Worm (Caenorhabditis elegans) whole organism, young adult: Measurements from ENCODE around the gene Y39H10B.3.

Experiments
- B0035.1 ChIP-seq: sonication (generic microtip); optimal IDR thresholded peaks from 2 replicates; lab custom pipeline; 2016; ENCODE audit warnings: missing genetic modification characterization, mild to moderate bottlenecking, missing compliant biosample characterization, missing genotype, missing genetic modification reagents
- B0336.3 ChIP-seq: fragments of 200-800 bp; sonication (Bioruptor generic); IDR thresholded peaks from 2 replicates; pipeline ENCODE4 v1.3.6; 2022; ENCODE audit warnings: missing genetic modification characterization, missing compliant biosample characterization
- K12H6.12 ChIP-seq: fragments of 200-800 bp; sonication (Bioruptor generic); optimal IDR thresholded peaks from 2 replicates; lab custom pipeline; 2018; ENCODE audit warnings: mild to moderate bottlenecking, missing genetic modification characterization, missing compliant biosample characterization
- Y56A3A.18 ChIP-seq: fragments of 200-800 bp; sonication (Bioruptor generic); IDR thresholded peaks from 2 replicates; pipeline ENCODE4 v1.3.6; 2022; ENCODE audit warnings: missing genetic modification reagents, missing genetic modification characterization, missing compliant biosample characterization
- Y67H2A.10 ChIP-seq: fragments of 200-800 bp; sonication (Bioruptor generic); conservative IDR thresholded peaks from 2 replicates; pipeline ENCODE4 v1.3.6; 2022; ENCODE audit warnings: missing genetic modification reagents, missing genetic modification characterization, missing compliant biosample characterization
- ZK185.1 ChIP-seq: sonication (generic microtip); optimal IDR thresholded peaks from 2 replicates; lab custom pipeline; 2016; ENCODE audit warnings: mild to moderate bottlenecking, missing genetic modification characterization, missing compliant biosample characterization; ENCODE audit not compliant: poor library complexity, severe bottlenecking
- atf-7 ChIP-seq: sonication (generic microtip); optimal IDR thresholded peaks from 2 replicates; lab custom pipeline; 2017; ENCODE audit warnings: mild to moderate bottlenecking, missing genetic modification characterization, missing compliant biosample characterization
- attf-5 ChIP-seq: fragments of 200-800 bp; sonication (Bioruptor generic); optimal IDR thresholded peaks from 2 replicates; lab custom pipeline; 2018; ENCODE audit warnings: mild to moderate bottlenecking, missing genetic modification characterization, missing compliant biosample characterization
- cebp-1 ChIP-seq, 2 experiments: fragments of 200-800 bp in 1 of 2; sonication (Bioruptor generic) in 1 of 2; sonication (generic microtip) in 1 of 2; IDR thresholded peaks in 1 of 2; optimal IDR thresholded peaks in 1 of 2; 2 replicates each; pipeline versions ENCODE4 v1.3.6 to Lab custom; 2017 to 2022; ENCODE audit warnings: missing compliant biosample characterization in 2 of 2, missing genetic modification characterization in 2 of 2, mild to moderate bottlenecking in 1 of 2, missing genetic modification reagents in 1 of 2, moderate library complexity in 1 of 2
- ceh-27 ChIP-seq: fragments of 200-800 bp; sonication (Bioruptor generic); optimal IDR thresholded peaks from 2 replicates; lab custom pipeline; 2018; ENCODE audit warnings: mild to moderate bottlenecking, missing genetic modification characterization, moderate library complexity, missing compliant biosample characterization
- ceh-79 ChIP-seq: sonication (generic microtip); optimal IDR thresholded peaks from 2 replicates; lab custom pipeline; 2017; ENCODE audit warnings: mild to moderate bottlenecking, missing genetic modification characterization, missing compliant biosample characterization
- chd-7 ChIP-seq: sonication (generic microtip); optimal IDR thresholded peaks from 2 replicates; lab custom pipeline; 2016; ENCODE audit warnings: mild to moderate bottlenecking, missing genetic modification characterization, moderate library complexity, missing compliant biosample characterization
- dox-1 ChIP-seq: fragments of 200-800 bp; sonication (Bioruptor generic); IDR thresholded peaks from 2 replicates; pipeline ENCODE4 v1.3.6; 2022; ENCODE audit warnings: missing genetic modification reagents, missing genetic modification characterization, missing compliant biosample characterization
- egrh-3 ChIP-seq: fragments of 200-800 bp; sonication (Bioruptor generic); IDR thresholded peaks from 2 replicates; pipeline ENCODE4 v1.3.6; 2022; ENCODE audit warnings: missing genetic modification reagents, missing genetic modification characterization, missing compliant biosample characterization
- ets-4 ChIP-seq: fragments of 200-800 bp; sonication (Bioruptor generic); optimal IDR thresholded peaks from 2 replicates; lab custom pipeline; 2018; ENCODE audit warnings: mild to moderate bottlenecking, missing genetic modification characterization, missing compliant biosample characterization
- fkh-3 ChIP-seq: sonication (generic microtip); optimal IDR thresholded peaks from 2 replicates; lab custom pipeline; 2016; ENCODE audit warnings: mild to moderate bottlenecking, missing genetic modification characterization, missing compliant biosample characterization
- gei-17 ChIP-seq: fragments of 200-800 bp; sonication (Bioruptor generic); optimal IDR thresholded peaks from 2 replicates; lab custom pipeline; 2018; ENCODE audit warnings: mild to moderate bottlenecking, missing genetic modification characterization, missing compliant biosample characterization
- hmg-1.2 ChIP-seq: fragments of 200-800 bp; sonication (Bioruptor generic); IDR thresholded peaks from 2 replicates; pipeline ENCODE4 v1.3.6; 2022; ENCODE audit warnings: missing genetic modification reagents, missing genetic modification characterization, missing compliant biosample characterization
- let-526 ChIP-seq: fragments of 200-800 bp; sonication (Bioruptor generic); IDR thresholded peaks from 2 replicates; pipeline ENCODE4 v1.3.6; 2022; ENCODE audit warnings: missing genetic modification reagents, missing genetic modification characterization, missing compliant biosample characterization
- let-607 ChIP-seq, 2 experiments: fragments of 200-800 bp in 1 of 2; sonication (Bioruptor generic) in 1 of 2; sonication (generic microtip) in 1 of 2; optimal IDR thresholded peaks; 2 replicates each; lab custom pipeline; 2016 to 2018; ENCODE audit warnings: mild to moderate bottlenecking in 2 of 2, missing compliant biosample characterization in 2 of 2, missing genetic modification characterization in 2 of 2, moderate library complexity in 2 of 2, missing genotype in 1 of 2
- lin-35 ChIP-seq, 3 experiments: fragments of 150-350 bp in 2 of 3; sonication (generic microtip) in 1 of 3; optimal IDR thresholded peaks; 2 replicates each; lab custom pipeline; 2014 to 2018; ENCODE audit warnings: missing biosample characterization in 3 of 3, missing genetic modification characterization in 3 of 3, missing genetic modification reagents in 3 of 3
- lin-40 ChIP-seq: sonication (generic microtip); optimal IDR thresholded peaks from 2 replicates; lab custom pipeline; 2016; ENCODE audit warnings: missing genetic modification characterization, mild to moderate bottlenecking, missing compliant biosample characterization, missing genotype, missing genetic modification reagents
- lin-54 ChIP-seq: fragments of 200-800 bp; sonication (Bioruptor generic); optimal IDR thresholded peaks from 2 replicates; lab custom pipeline; 2018; ENCODE audit warnings: mild to moderate bottlenecking, missing genetic modification characterization, missing compliant biosample characterization
- lir-1 ChIP-seq: fragments of 200-800 bp; sonication (Bioruptor generic); conservative IDR thresholded peaks from 2 replicates; pipeline ENCODE4 v1.3.6; 2022; ENCODE audit warnings: missing genetic modification reagents, missing genetic modification characterization, missing compliant biosample characterization
- madf-10 ChIP-seq: sonication (generic microtip); optimal IDR thresholded peaks from 2 replicates; lab custom pipeline; 2016; ENCODE audit warnings: mild to moderate bottlenecking, missing genetic modification characterization, missing compliant biosample characterization
- madf-6 ChIP-seq: fragments of 200-800 bp; sonication (Bioruptor generic); IDR thresholded peaks from 2 replicates; pipeline ENCODE4 v1.3.6; 2022; ENCODE audit warnings: missing genetic modification reagents, missing genetic modification characterization, missing compliant biosample characterization
- mcd-1 ChIP-seq: fragments of 200-800 bp; sonication (Bioruptor generic); IDR thresholded peaks from 2 replicates; pipeline ENCODE4 v1.3.6; 2022; ENCODE audit warnings: missing genetic modification reagents, missing genetic modification characterization, missing compliant biosample characterization
- nhr-27 ChIP-seq: fragments of 200-800 bp; sonication (Bioruptor generic); optimal IDR thresholded peaks from 2 replicates; lab custom pipeline; 2018; ENCODE audit warnings: mild to moderate bottlenecking, missing genetic modification characterization, moderate library complexity, missing compliant biosample characterization
- nhr-80 ChIP-seq: sonication (generic microtip); optimal IDR thresholded peaks from 2 replicates; lab custom pipeline; 2016; ENCODE audit warnings: missing genetic modification characterization, missing compliant biosample characterization
- nhr-90 ChIP-seq: sonication (generic microtip); optimal IDR thresholded peaks from 2 replicates; lab custom pipeline; 2016; ENCODE audit warnings: missing genotype, mild to moderate bottlenecking, missing genetic modification characterization, missing compliant biosample characterization
- pbrm-1 ChIP-seq: fragments of 200-800 bp; sonication (Bioruptor generic); IDR thresholded peaks from 2 replicates; pipeline ENCODE4 v1.3.6; 2022; ENCODE audit warnings: missing genetic modification reagents, missing genetic modification characterization, missing compliant biosample characterization
- rcor-1 ChIP-seq: fragments of 200-800 bp; sonication (Bioruptor generic); IDR thresholded peaks from 2 replicates; pipeline ENCODE4 v1.3.6; 2022; ENCODE audit warnings: missing genetic modification reagents, missing genetic modification characterization, missing compliant biosample characterization
- repo-1 ChIP-seq: sonication (generic microtip); optimal IDR thresholded peaks from 2 replicates; lab custom pipeline; 2017; ENCODE audit warnings: mild to moderate bottlenecking, missing genetic modification characterization, missing compliant biosample characterization
- rpc-1 ChIP-seq, 2 experiments: fragments of 150-350 bp in 1 of 2; sonication (generic microtip) in 1 of 2; optimal IDR thresholded peaks; 2 replicates each; lab custom pipeline; 2014 to 2018; ENCODE audit warnings: missing biosample characterization in 1 of 2, missing genetic modification characterization in 1 of 2, missing genetic modification reagents in 1 of 2, missing genotype in 1 of 2
- snpc-1.3 ChIP-seq: sonication (generic microtip); optimal IDR thresholded peaks from 2 replicates; lab custom pipeline; 2017; ENCODE audit warnings: missing genetic modification characterization, mild to moderate bottlenecking, missing compliant biosample characterization, antibody characterized with exemption, moderate library complexity, missing genotype, missing genetic modification reagents; ENCODE audit not compliant: insufficient read depth
- snpc-3.4 ChIP-seq: sonication (generic microtip); optimal IDR thresholded peaks from 2 replicates; lab custom pipeline; 2017; ENCODE audit warnings: missing genetic modification characterization, mild to moderate bottlenecking, missing compliant biosample characterization, antibody characterized with exemption, moderate library complexity, missing genotype, missing genetic modification reagents
- snpc-4 ChIP-seq, 5 experiments: fragments of 150-350 bp in 1 of 5; sonication (generic microtip) in 4 of 5; optimal IDR thresholded peaks; 2 replicates each; lab custom pipeline; 2014 to 2018; ENCODE audit warnings: missing genetic modification characterization in 5 of 5, missing biosample characterization in 3 of 5, antibody characterized with exemption in 2 of 5, mild to moderate bottlenecking in 2 of 5, missing compliant biosample characterization in 2 of 5, missing genotype in 2 of 5, moderate library complexity in 2 of 5, missing genetic modification reagents in 1 of 5
- tbp1 ChIP-seq: fragments of 200-800 bp; sonication (Bioruptor generic); optimal IDR thresholded peaks from 2 replicates; lab custom pipeline; 2018; ENCODE audit warnings: mild to moderate bottlenecking, missing genetic modification characterization, missing compliant biosample characterization
- zfh-2 ChIP-seq: fragments of 200-800 bp; sonication (Bioruptor generic); conservative IDR thresholded peaks from 2 replicates; pipeline ENCODE4 v1.3.6; 2022; ENCODE audit warnings: missing genetic modification reagents, missing genetic modification characterization, missing compliant biosample characterization

The Y39H10B.3 gene

DNA sequence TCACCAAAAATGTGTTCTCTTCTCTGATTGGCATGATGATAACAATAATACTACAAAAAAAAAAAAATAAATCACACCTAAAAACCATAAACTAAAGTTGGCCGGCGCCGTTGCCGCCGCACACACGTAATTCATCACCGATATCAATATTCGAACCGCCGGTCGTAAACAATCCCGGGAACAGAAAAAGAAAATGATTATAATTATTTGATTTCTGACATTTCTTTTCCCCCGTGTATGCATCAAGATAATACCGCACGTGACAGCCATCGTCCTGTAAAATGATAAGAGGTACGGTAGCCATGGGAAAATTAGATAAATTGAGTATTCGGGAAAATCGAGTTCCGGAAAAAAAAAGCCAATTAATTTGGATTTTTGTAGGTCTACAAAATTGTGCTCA lies 26.5 kb downstream of the Y39H10B.3 start (continued):
- TF ChIP-seq chd-7 (tag; lab: Kevin White, UChicago) (peak; percentile 3), nhr-27 (no peak), lin-40 (tag; lab: Kevin White, UChicago) (peak; percentile 24), nhr-90 (peak; percentile 44), ceh-79 (tag; lab: Kevin White, UChicago) (no peak), let-526 (GFP tag; lab: Robert Waterston, UW) (no peak), madf-10 (tag; lab: Kevin White, UChicago) (peak; percentile 47), atf-7 (tag; lab: Kevin White, UChicago) (peak; percentile 59), tbp1 (GFP tag; lab: Kevin White, UChicago) (peak; percentile 41), ets-4 (GFP tag; lab: Kevin White, UChicago) (peak; percentile 20), repo-1 (tag; lab: Kevin White, UChicago) (no peak), fkh-3 (no peak), nhr-80 (peak; percentile 91)

DNA sequence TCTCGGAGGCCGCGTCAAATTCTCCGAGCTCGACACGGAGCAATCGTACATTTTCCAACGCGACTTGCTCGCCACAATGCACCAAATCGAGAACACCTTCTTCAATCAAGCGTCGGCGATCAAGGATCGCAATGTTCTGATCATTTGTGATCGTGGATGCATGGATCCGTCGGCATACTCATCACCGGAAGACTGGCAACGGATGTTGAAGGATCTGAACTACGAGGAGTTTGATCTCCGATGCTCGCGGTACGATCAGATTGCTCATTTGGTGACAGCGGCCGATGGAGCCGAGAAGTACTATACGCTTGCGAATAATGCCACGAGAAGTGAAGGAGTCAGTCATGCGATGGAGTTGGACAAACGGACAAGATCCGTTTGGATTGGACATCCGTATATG lies 27.9 kb downstream of the Y39H10B.3 start:
- TF ChIP-seq zfh-2 (0 out of 2 replicates have a peak, but pooled peaks have one; percentile 26), Y67H2A.10 (GFP tag; lab: Robert Waterston, UW) (no peak)

DNA sequence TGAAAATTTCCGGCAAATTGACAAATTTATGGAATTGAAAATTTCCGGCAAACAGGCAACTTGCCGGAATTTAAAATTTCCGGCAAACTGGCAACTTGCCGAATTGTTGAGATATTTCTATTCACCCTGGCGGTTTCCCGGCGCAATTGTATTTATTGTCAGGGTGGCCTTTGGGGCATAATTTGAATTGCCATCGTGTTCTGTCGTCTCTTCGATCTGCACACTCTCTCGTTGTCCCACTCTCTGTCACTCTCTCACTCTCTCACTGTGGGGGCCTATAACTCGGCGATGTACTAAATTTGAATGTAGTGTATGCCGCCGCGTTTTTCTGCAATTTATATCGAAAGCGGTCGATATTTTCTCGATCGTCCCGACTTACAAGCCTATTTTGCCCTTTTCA lies 32.4 kb downstream of the Y39H10B.3 start:
- TF ChIP-seq hmg-1.2 (peak; percentile 79), madf-6 (GFP tag; lab: Robert Waterston, UW) (peak; percentile 18; the same call in 1 of the 2 replicates), pbrm-1 (0 out of 2 replicates have a peak, but pooled peaks have one; percentile 17), attf-5 (no peak)

DNA sequence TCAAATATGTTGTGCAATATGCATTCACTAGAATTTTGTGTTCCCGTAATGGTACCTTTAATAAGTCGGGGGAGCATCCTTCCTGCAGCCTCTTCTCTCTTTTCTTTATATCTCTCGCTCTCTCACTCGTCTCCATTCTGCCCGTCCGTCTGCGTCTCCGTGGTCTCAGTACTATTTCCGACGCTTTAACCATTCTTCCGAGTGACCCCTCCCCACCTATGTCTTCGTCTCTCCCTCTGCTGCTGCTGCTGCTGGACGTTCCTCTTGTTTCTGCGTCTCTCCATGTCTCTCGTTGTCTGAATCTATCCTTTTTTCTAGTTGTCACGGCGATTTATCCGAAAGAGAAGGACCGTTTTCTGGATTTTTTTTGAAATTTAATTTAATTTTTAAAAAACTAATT lies 33.3 kb downstream of the Y39H10B.3 start:
- TF ChIP-seq snpc-3.4, result no peak
- TF ChIP-seq B0035.1 (tag; lab: Kevin White, UChicago), result peak; percentile 6
- TF ChIP-seq ceh-27 (GFP tag; lab: Kevin White, UChicago), result peak; percentile 25
- TF ChIP-seq K12H6.12 (tag; lab: Kevin White, UChicago), result peak; percentile 13
- 0 out of 2 replicates have a peak, but pooled peaks have one; percentile 28 for TF ChIP-seq Y56A3A.18 (GFP tag; lab: Robert Waterston, UW)
- TF ChIP-seq fkh-3, result no peak
- 0 out of 2 replicates have a peak, but pooled peaks have one; percentile 18 for TF ChIP-seq dox-1
- TF ChIP-seq tbp1 (GFP tag; lab: Kevin White, UChicago), result peak; percentile 14
- peak; percentile 98 for TF ChIP-seq hmg-1.2
- TF ChIP-seq ZK185.1 (tag; lab: Kevin White, UChicago), result no peak
- 0 out of 2 replicates have a peak, but pooled peaks have one; percentile 27 for TF ChIP-seq rcor-1 (GFP tag; lab: Robert Waterston, UW)
- peak; percentile 52; the same call in 1 of the 2 replicates for TF ChIP-seq egrh-3 (GFP tag; lab: Robert Waterston, UW)
- no peak for TF ChIP-seq snpc-4 (GFP tag; optimal IDR thresholded peaks at IDR 0.05; lab: Kevin White, UChicago)
- peak in 3 of 4 experiments; percentile 1 to 38 (median 1) for TF ChIP-seq snpc-4 (tag; optimal IDR thresholded peaks at IDR 0.05; lab: Kevin White, UChicago)
- TF ChIP-seq lir-1 (GFP tag; lab: Robert Waterston, UW), result no peak
- TF ChIP-seq cebp-1 (GFP tag; IDR thresholded peaks at IDR 0.05; lab: Robert Waterston, UW), result no peak
- TF ChIP-seq cebp-1 (tag; optimal IDR thresholded peaks at IDR 0.05; lab: Kevin White, UChicago), result peak; percentile 58
- peak; percentile 27 for TF ChIP-seq gei-17 (GFP tag; lab: Kevin White, UChicago)
- TF ChIP-seq attf-5, result peak; percentile 40
- TF ChIP-seq let-607 (tag; optimal IDR thresholded peaks at IDR 0.05; lab: Kevin White, UChicago), result no peak
- peak; percentile 25 for TF ChIP-seq nhr-80
- TF ChIP-seq B0336.3 (GFP tag; lab: Robert Waterston, UW), result peak; percentile 41; the same call in 1 of the 2 replicates
- TF ChIP-seq mcd-1, result peak; percentile 49; the same call in 1 of the 2 replicates
- TF ChIP-seq lin-54 (GFP tag; lab: Kevin White, UChicago), result peak; percentile 17
- TF ChIP-seq zfh-2, result peak; percentile 81
- TF ChIP-seq pbrm-1, result peak; percentile 41; the same call in 1 of the 2 replicates
- no peak for TF ChIP-seq snpc-1.3 (tag; lab: Kevin White, UChicago)
- TF ChIP-seq lin-35 (GFP tag; optimal IDR thresholded peaks at IDR 0.05; lab: Kevin White, UChicago), result peak in 1 of 3 experiments; percentile 43
- no peak for TF ChIP-seq Y67H2A.10 (GFP tag; lab: Robert Waterston, UW)
- peak; percentile 14 for TF ChIP-seq madf-10 (tag; lab: Kevin White, UChicago)
- no peak for TF ChIP-seq rpc-1 (optimal IDR thresholded peaks at IDR 0.05; lab: Kevin White, UChicago)
- TF ChIP-seq rpc-1 (tag; optimal IDR thresholded peaks at IDR 0.05; lab: Kevin White, UChicago), result no peak
